Worm (Caenorhabditis elegans) whole organism, L1 larva: ENCODE data around the gene F39F10.5.

ENCODE experiments used
- aha-1 ChIP-seq: fragments of 150-350 bp; optimal IDR thresholded peaks from 2 replicates; lab custom pipeline; 2014; ENCODE audit warnings: missing biosample characterization, missing genetic modification characterization
- alr-1 ChIP-seq: fragments of 200-800 bp; sonication (Bioruptor generic); optimal IDR thresholded peaks from 2 replicates; lab custom pipeline; 2018; ENCODE audit warnings: borderline replicate concordance, mild to moderate bottlenecking, missing genetic modification characterization, missing compliant biosample characterization
- ama-1 ChIP-seq: fragments of 150-350 bp; optimal IDR thresholded peaks from 2 replicates; lab custom pipeline; 2014
- blmp-1 ChIP-seq: fragments of 150-350 bp; optimal IDR thresholded peaks from 2 replicates; lab custom pipeline; 2014; ENCODE audit warnings: missing biosample characterization, missing genetic modification characterization
- ceh-63 ChIP-seq: fragments of 200-800 bp; sonication (Bioruptor generic); optimal IDR thresholded peaks from 2 replicates; lab custom pipeline; 2018; ENCODE audit warnings: mild to moderate bottlenecking, missing genetic modification characterization, missing compliant biosample characterization
- ceh-8 ChIP-seq: fragments of 200-800 bp; sonication (Bioruptor generic); optimal IDR thresholded peaks from 2 replicates; lab custom pipeline; 2018; ENCODE audit warnings: mild to moderate bottlenecking, missing genetic modification characterization, moderate library complexity, missing compliant biosample characterization
- ceh-82 ChIP-seq, 3 experiments: fragments of 150-350 bp in 1 of 3; sonication (generic microtip) in 2 of 3; optimal IDR thresholded peaks; 2 replicates each; lab custom pipeline; 2014 to 2017; ENCODE audit warnings: missing biosample characterization in 3 of 3, missing genetic modification characterization in 3 of 3
- ceh-90 ChIP-seq: sonication (generic microtip); optimal IDR thresholded peaks from 2 replicates; lab custom pipeline; 2016; ENCODE audit warnings: missing genetic modification characterization, missing compliant biosample characterization
- dsc-1 ChIP-seq: sonication (generic microtip); optimal IDR thresholded peaks from 2 replicates; lab custom pipeline; 2016; ENCODE audit warnings: mild to moderate bottlenecking, missing genetic modification characterization, missing compliant biosample characterization
- efl-1 ChIP-seq, 4 experiments: fragments of 150-350 bp; optimal IDR thresholded peaks in 3 of 4; peaks in 1 of 4; 1 replicate in 1 of 4; 2 replicates in 3 of 4; lab custom pipeline; 2014; ENCODE audit warnings: missing biosample characterization in 2 of 4, missing genetic modification characterization in 2 of 4, missing genetic modification reagents in 2 of 4
- elt-3 ChIP-seq, 6 experiments: fragments of 150-350 bp in 1 of 6; sonication (generic microtip); optimal IDR thresholded peaks; 2 replicates each; lab custom pipeline; 2017 to 2018; ENCODE audit warnings: missing biosample characterization in 6 of 6, missing genetic modification characterization in 6 of 6, inconsistent platforms in 1 of 6
- fkh-4 ChIP-seq: sonication (generic microtip); optimal IDR thresholded peaks from 2 replicates; lab custom pipeline; 2016; ENCODE audit warnings: missing compliant biosample characterization, missing genetic modification characterization, borderline replicate concordance
- fkh-8 ChIP-seq: sonication (generic microtip); optimal IDR thresholded peaks from 2 replicates; lab custom pipeline; 2016; ENCODE audit warnings: mild to moderate bottlenecking, missing genetic modification characterization, missing compliant biosample characterization
- fos-1 ChIP-seq: fragments of 150-350 bp; optimal IDR thresholded peaks from 2 replicates; lab custom pipeline; 2014; ENCODE audit warnings: missing biosample characterization, missing genetic modification characterization
- grh-1 ChIP-seq: fragments of 200-800 bp; sonication (Bioruptor generic); IDR thresholded peaks from 2 replicates; pipeline ENCODE4 v1.3.6; 2022; ENCODE audit warnings: missing genetic modification reagents, missing genetic modification characterization, missing compliant biosample characterization
- hlh-17 ChIP-seq: fragments of 200-800 bp; sonication (Bioruptor generic); optimal IDR thresholded peaks from 2 replicates; lab custom pipeline; 2018; ENCODE audit warnings: missing genetic modification characterization, mild to moderate bottlenecking, missing compliant biosample characterization, moderate library complexity, borderline replicate concordance
- lin-13 ChIP-seq: fragments of 150-350 bp; optimal IDR thresholded peaks from 2 replicates; lab custom pipeline; 2014; ENCODE audit warnings: missing biosample characterization, missing genetic modification reagents, missing genetic modification characterization
- lin-15B ChIP-seq: fragments of 150-350 bp; sonication (generic microtip); optimal IDR thresholded peaks from 3 replicates; lab custom pipeline; 2014; ENCODE audit warnings: missing biosample characterization, missing genetic modification characterization
- lin-35 ChIP-seq, 2 experiments: fragments of 150-350 bp; optimal IDR thresholded peaks; 2 replicates each; lab custom pipeline; 2014; ENCODE audit warnings: missing biosample characterization in 2 of 2, missing genetic modification characterization in 2 of 2, missing genetic modification reagents in 2 of 2
- lsy-2 ChIP-seq, 2 experiments: fragments of 150-350 bp; optimal IDR thresholded peaks; 2 replicates each; lab custom pipeline; 2014; ENCODE audit warnings: missing biosample characterization in 2 of 2, missing genetic modification characterization in 2 of 2
- mab-9 ChIP-seq: fragments of 200-800 bp; sonication (Bioruptor generic); IDR thresholded peaks from 2 replicates; pipeline ENCODE4 v1.3.6; 2022; ENCODE audit warnings: missing genetic modification reagents, missing genetic modification characterization, missing compliant biosample characterization
- mep-1 ChIP-seq: fragments of 150-350 bp; optimal IDR thresholded peaks from 2 replicates; lab custom pipeline; 2014; ENCODE audit warnings: missing biosample characterization, missing genetic modification characterization
- nhr-12 ChIP-seq: sonication (generic microtip); optimal IDR thresholded peaks from 2 replicates; lab custom pipeline; 2017; ENCODE audit warnings: missing biosample characterization, missing genetic modification characterization
- nhr-20 ChIP-seq: sonication (generic microtip); optimal IDR thresholded peaks from 2 replicates; lab custom pipeline; 2016; ENCODE audit warnings: mild to moderate bottlenecking, missing genetic modification characterization, missing compliant biosample characterization
- nhr-47 ChIP-seq: sonication (generic microtip); optimal IDR thresholded peaks from 2 replicates; lab custom pipeline; 2016; ENCODE audit warnings: mild to moderate bottlenecking, missing genetic modification characterization, moderate library complexity, missing compliant biosample characterization
- nhr-76 ChIP-seq: sonication (generic microtip); optimal IDR thresholded peaks from 2 replicates; lab custom pipeline; 2017; ENCODE audit warnings: missing biosample characterization, missing genetic modification characterization
- pax-3 ChIP-seq: fragments of 200-800 bp; sonication (Bioruptor generic); optimal IDR thresholded peaks from 2 replicates; lab custom pipeline; 2018; ENCODE audit warnings: mild to moderate bottlenecking, missing genetic modification characterization, moderate library complexity, missing compliant biosample characterization
- rnt-1 ChIP-seq: sonication (generic microtip); optimal IDR thresholded peaks from 2 replicates; lab custom pipeline; 2016; ENCODE audit warnings: mild to moderate bottlenecking, missing genetic modification characterization, moderate library complexity, missing compliant biosample characterization
- skn-1 ChIP-seq: fragments of 150-350 bp; optimal IDR thresholded peaks from 2 replicates; lab custom pipeline; 2014; ENCODE audit warnings: missing biosample characterization, missing genetic modification characterization
- snpc-4 ChIP-seq: fragments of 150-350 bp; optimal IDR thresholded peaks from 2 replicates; lab custom pipeline; 2014; ENCODE audit warnings: missing biosample characterization, missing genetic modification characterization
- sox-4 ChIP-seq: sonication (generic microtip); optimal IDR thresholded peaks from 2 replicates; lab custom pipeline; 2016; ENCODE audit warnings: missing genetic modification characterization, missing compliant biosample characterization
- swsn-7 ChIP-seq: sonication (generic microtip); optimal IDR thresholded peaks from 2 replicates; lab custom pipeline; 2016; ENCODE audit warnings: missing genetic modification characterization, missing compliant biosample characterization
- unc-30 ChIP-seq: sonication (generic microtip); optimal IDR thresholded peaks from 2 replicates; lab custom pipeline; 2017; ENCODE audit warnings: missing biosample characterization, missing genetic modification characterization
- unc-86 ChIP-seq: sonication (generic microtip); optimal IDR thresholded peaks from 2 replicates; lab custom pipeline; 2016; ENCODE audit warnings: missing genetic modification characterization, missing compliant biosample characterization
- unc-98 ChIP-seq: fragments of 200-800 bp; sonication (Bioruptor generic); IDR thresholded peaks from 2 replicates; pipeline ENCODE4 v1.3.6; 2022; ENCODE audit warnings: missing genetic modification characterization, missing compliant biosample characterization

F39F10.5 gene

DNA sequence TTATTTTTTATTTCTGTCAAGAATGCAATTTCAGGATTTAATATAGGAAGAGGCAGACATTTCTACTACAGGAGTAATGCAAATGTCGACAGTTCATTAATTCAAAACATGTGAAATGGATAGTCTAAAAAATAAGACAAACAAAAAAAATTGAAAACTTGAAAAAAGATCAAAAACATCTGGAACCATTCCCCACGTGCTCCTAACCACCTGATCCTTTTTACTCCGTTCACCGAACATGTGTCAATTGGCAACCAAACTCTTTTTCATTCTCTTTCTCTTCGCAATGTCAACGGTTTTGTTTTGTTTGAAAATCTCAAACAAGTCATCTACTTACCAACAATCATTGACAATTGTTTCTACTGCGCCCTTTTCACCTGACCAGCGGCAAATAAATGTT, 44.4 kb upstream of the F39F10.5 start:
- TF ChIP-seq snpc-4 (tag; lab: Kevin White, UChicago) (no peak), ceh-8 (no peak), efl-1 (optimal IDR thresholded peaks at IDR 0.05; lab: Kevin White, UChicago) (no peak), efl-1 (GFP tag; optimal IDR thresholded peaks at IDR 0.05 in 1 of 2; lab: Kevin White, UChicago) (peak in 1 of 2 experiments; percentile 72), skn-1 (tag; lab: Kevin White, UChicago) (no peak), fkh-4 (peak; percentile 67), unc-98 (GFP tag; lab: Robert Waterston, UW) (no peak), mep-1 (tag; lab: Kevin White, UChicago) (no peak), dsc-1 (tag; lab: Kevin White, UChicago) (peak; percentile 88), lin-13 (no peak)

DNA sequence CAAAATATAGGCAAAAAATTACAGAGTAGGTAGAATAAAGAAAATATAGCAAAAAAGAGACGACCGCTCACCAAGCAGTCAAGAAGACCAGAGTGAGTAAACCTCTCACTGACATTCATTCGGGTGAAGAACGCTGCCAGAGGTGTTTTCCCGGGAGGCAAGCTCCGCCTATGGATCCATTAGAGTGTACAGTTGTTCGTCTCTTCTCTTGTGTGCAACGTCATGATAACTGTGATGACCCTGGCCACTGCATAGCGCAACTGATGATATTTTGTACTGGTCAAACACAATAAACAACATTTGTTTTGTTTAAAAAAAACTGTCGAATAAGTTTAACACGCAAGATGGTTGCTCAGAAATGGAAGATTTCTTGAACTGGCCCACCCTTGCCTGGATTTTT, 39.3 kb upstream of the F39F10.5 start, which contains the start of gene F52G3.8:
Gene F52G3.8 (minus strand): TSS at position 101 of the 400 bp plus-strand sequence.
- TF ChIP-seq rnt-1 (tag; lab: Kevin White, UChicago) (no peak), blmp-1 (tag; lab: Kevin White, UChicago) (no peak), unc-30 (tag; lab: Kevin White, UChicago) (no peak), aha-1 (tag; lab: Kevin White, UChicago) (no peak), alr-1 (tag; lab: Kevin White, UChicago) (no peak), lsy-2 (tag; optimal IDR thresholded peaks at IDR 0.05; lab: Kevin White, UChicago) (no peak)

DNA sequence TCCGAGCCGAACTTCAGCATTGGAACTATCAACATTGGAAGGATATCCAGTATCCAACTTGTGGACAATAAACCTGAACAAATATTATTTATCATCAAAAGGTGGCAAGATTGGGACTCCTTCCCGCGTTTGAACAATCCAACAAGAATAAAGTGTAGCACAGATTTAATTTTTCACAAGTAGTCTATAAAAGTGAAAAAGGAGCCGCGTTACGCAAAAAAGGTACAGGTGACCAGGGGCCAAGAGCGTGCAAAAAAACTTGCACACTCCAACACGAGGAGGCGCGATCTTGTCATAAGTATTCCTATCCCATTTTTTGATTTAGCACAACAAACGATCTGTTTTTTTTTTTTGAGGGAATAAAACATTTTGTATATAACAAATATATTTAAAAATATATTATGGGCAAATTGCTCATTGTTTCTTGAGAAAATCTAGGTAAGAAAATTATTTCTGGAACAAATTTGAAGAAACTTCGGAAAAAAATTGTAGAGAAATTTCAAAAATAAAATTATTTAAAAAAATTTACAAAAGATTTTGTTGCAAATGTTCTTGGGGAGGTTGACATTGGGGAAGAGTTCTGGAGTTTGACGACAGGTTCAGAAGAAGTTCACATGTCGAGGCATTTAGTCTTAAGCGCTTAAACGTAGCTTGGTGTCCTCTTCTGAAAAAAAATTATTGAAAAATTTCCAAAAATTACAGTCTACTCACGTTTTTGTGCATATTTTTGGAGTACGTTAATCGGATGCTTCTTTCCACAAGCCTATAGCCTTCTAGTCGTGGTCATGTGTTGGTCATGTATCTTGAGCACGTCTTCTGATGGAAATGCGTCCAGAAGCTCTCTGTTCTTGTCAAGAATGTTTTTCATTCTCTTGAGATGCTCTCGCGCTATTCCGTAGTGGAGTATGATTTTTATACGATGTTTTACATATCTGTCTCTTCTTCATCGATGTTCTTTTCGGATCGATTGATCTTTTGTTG, 30.7 kb upstream of the F39F10.5 start:
- TF ChIP-seq lsy-2 (tag; optimal IDR thresholded peaks at IDR 0.05; lab: Kevin White, UChicago): peak in 1 of 2 experiments; percentile 30
- no peak for TF ChIP-seq sox-4 (tag; lab: Kevin White, UChicago)
- no peak for TF ChIP-seq nhr-20 (tag; lab: Kevin White, UChicago)
- TF ChIP-seq swsn-7 (tag; lab: Kevin White, UChicago): no peak
- TF ChIP-seq unc-86: no peak
- 0 out of 2 replicates have a peak, but pooled peaks have one; percentile 17 for TF ChIP-seq grh-1 (GFP tag; lab: Robert Waterston, UW)
- TF ChIP-seq rnt-1 (tag; lab: Kevin White, UChicago): peak; percentile 36
- peak in 1 of 2 experiments; percentile 4 for TF ChIP-seq lin-35 (GFP tag; optimal IDR thresholded peaks at IDR 0.05; lab: Kevin White, UChicago)
- 0 out of 2 replicates have a peak, but pooled peaks have one; percentile 20 for TF ChIP-seq mab-9
- peak; percentile 5 for TF ChIP-seq lin-15B (tag; lab: Kevin White, UChicago)
- TF ChIP-seq fos-1 (tag; lab: Kevin White, UChicago): no peak
- TF ChIP-seq ceh-90: no peak
- TF ChIP-seq pax-3 (tag; lab: Kevin White, UChicago): peak; percentile 29
- peak; percentile 19 for TF ChIP-seq nhr-47 (tag; lab: Kevin White, UChicago)
- TF ChIP-seq nhr-12 (tag; lab: Kevin White, UChicago): no peak
- peak; percentile 16 for TF ChIP-seq fkh-8 (tag; lab: Kevin White, UChicago)
- TF ChIP-seq efl-1 (optimal IDR thresholded peaks at IDR 0.05; lab: Kevin White, UChicago): peak in 1 of 2 experiments; percentile 22
- peak in 1 of 2 experiments; percentile 76 for TF ChIP-seq efl-1 (GFP tag; optimal IDR thresholded peaks at IDR 0.05 in 1 of 2; lab: Kevin White, UChicago)
- no peak for TF ChIP-seq hlh-17 (GFP tag; lab: Kevin White, UChicago)
- TF ChIP-seq nhr-76 (tag; lab: Kevin White, UChicago): no peak
- TF ChIP-seq skn-1 (tag; lab: Kevin White, UChicago): peak; percentile 38
- TF ChIP-seq ceh-82 (tag; optimal IDR thresholded peaks at IDR 0.05; lab: Kevin White, UChicago): no peak
- peak in 1 of 6 experiments; percentile 32 for TF ChIP-seq elt-3 (tag; optimal IDR thresholded peaks at IDR 0.05; lab: Kevin White, UChicago)
- peak; percentile 53 for TF ChIP-seq ama-1 (lab: Kevin White, UChicago)
- TF ChIP-seq ceh-63: no peak
